Fruit fly (Drosophila melanogaster): ENCODE measurements around the gene aus.
A peak's percentile ranks its signal among the peaks of the same experiment; 100 is the strongest.

The aus gene

dm6 chr3R:21330542-21330941 lies 18.9 kb downstream of the aus start (continued):
- TF ChIP-seq Ets96B (tag; optimal IDR thresholded peaks at IDR 0.05) (peak; percentile 59), CG10631 (GFP tag; optimal IDR thresholded peaks at IDR 0.05) (peak; percentile 46), CG11294 (GFP tag; IDR thresholded peaks at IDR 0.05) (no peak), CG34406 (GFP tag; optimal IDR thresholded peaks at IDR 0.05) (peak; percentile 52), CG6163 (GFP tag; IDR thresholded peaks at IDR 0.05) (peak; percentile 75), Eip78C (GFP tag) (peak; percentile 81), spab (GFP tag; optimal IDR thresholded peaks at IDR 0.05) (peak; percentile 41), pdm3 (GFP tag; optimal IDR thresholded peaks at IDR 0.05) (no peak), acj6 (GFP tag; optimal IDR thresholded peaks at IDR 0.05) (peak; percentile 33), Hr4 (GFP tag; optimal IDR thresholded peaks at IDR 0.05) (peak; percentile 55), CG10669 (GFP tag; optimal IDR thresholded peaks at IDR 0.05) (peak; percentile 52), topi (GFP tag; optimal IDR thresholded peaks at IDR 0.05) (peak; percentile 25), CG1621 (tag; optimal IDR thresholded peaks at IDR 0.05) (peak; percentile 65), svp (GFP tag) (no peak), dsx (GFP tag; optimal IDR thresholded peaks at IDR 0.05; ENCODE audit: poor library complexity, severe bottlenecking) (peak; percentile 63), Eip75B (GFP tag; optimal IDR thresholded peaks at IDR 0.05) (peak; percentile 32), CG3919 (GFP tag; optimal IDR thresholded peaks at IDR 0.05) (no peak), CG8119 (GFP tag; IDR thresholded peaks at IDR 0.05) (peak; percentile 65), net (GFP tag; optimal IDR thresholded peaks at IDR 0.05) (peak; percentile 34), dac (GFP tag; optimal IDR thresholded peaks at IDR 0.05) (no peak), fkh (GFP tag; optimal IDR thresholded peaks at IDR 0.05) (no peak), CG4318 (GFP tag; optimal IDR thresholded peaks at IDR 0.05) (peak; percentile 5)

dm6 chr3R:21319120-21319519 lies 30.3 kb downstream of the aus start:
- TF ChIP-seq CG10631 (GFP tag; optimal IDR thresholded peaks at IDR 0.05) (no peak), CG11902 (GFP tag; optimal IDR thresholded peaks at IDR 0.05) (no peak), CG6792 (GFP tag; optimal IDR thresholded peaks at IDR 0.05) (no peak), Ets96B (tag; optimal IDR thresholded peaks at IDR 0.05) (no peak), CG11762 (GFP tag; optimal IDR thresholded peaks at IDR 0.05; ENCODE audit: insufficient read depth) (no peak), Hr38 (GFP tag; optimal IDR thresholded peaks at IDR 0.05) (no peak), net (GFP tag; optimal IDR thresholded peaks at IDR 0.05) (no peak), CG31627 (GFP tag; optimal IDR thresholded peaks at IDR 0.05) (no peak), Lpt (GFP tag; optimal IDR thresholded peaks at IDR 0.05) (no peak), CG8119 (GFP tag; IDR thresholded peaks at IDR 0.05) (no peak), OdsH (GFP tag; optimal IDR thresholded peaks at IDR 0.05) (no peak), Met (GFP tag; optimal IDR thresholded peaks at IDR 0.05) (no peak), CG6808 (GFP tag; optimal IDR thresholded peaks at IDR 0.05) (peak; percentile 41), ss (GFP tag; optimal IDR thresholded peaks at IDR 0.05) (peak; percentile 24 to 25), CG8632 (GFP tag; optimal IDR thresholded peaks at IDR 0.05) (no peak), Blimp-1 (GFP tag; optimal IDR thresholded peaks at IDR 0.05) (no peak), Eip75B (GFP tag; optimal IDR thresholded peaks at IDR 0.05) (no peak), Eip78C (GFP tag) (peak; percentile 47), Sox14 (GFP tag; optimal IDR thresholded peaks at IDR 0.05) (no peak), CG6163 (GFP tag; IDR thresholded peaks at IDR 0.05) (no peak)

- TF ChIP-seq acj6 (GFP tag; optimal IDR thresholded peaks at IDR 0.05), result peak; percentile 14
- peak; percentile 9 for TF ChIP-seq dsx (GFP tag; optimal IDR thresholded peaks at IDR 0.05; ENCODE audit: poor library complexity, severe bottlenecking)
- no peak for TF ChIP-seq CG15336 (GFP tag; IDR thresholded peaks at IDR 0.05)
- peak; percentile 46 for TF ChIP-seq CG6854 (GFP tag; optimal IDR thresholded peaks at IDR 0.05)
- TF ChIP-seq net (GFP tag; optimal IDR thresholded peaks at IDR 0.05), result peak; percentile 33
- TF ChIP-seq CG6792 (GFP tag; optimal IDR thresholded peaks at IDR 0.05), result no peak
- no peak for TF ChIP-seq achi (GFP tag; optimal IDR thresholded peaks at IDR 0.05)
- no peak for TF ChIP-seq CG4318 (GFP tag; optimal IDR thresholded peaks at IDR 0.05)
- TF ChIP-seq fkh (GFP tag; optimal IDR thresholded peaks at IDR 0.05), result peak; percentile 99
- TF ChIP-seq Lpt (GFP tag; optimal IDR thresholded peaks at IDR 0.05), result peak; percentile 40
- no peak for TF ChIP-seq CG8119 (GFP tag; IDR thresholded peaks at IDR 0.05)
- TF ChIP-seq vri (GFP tag; optimal IDR thresholded peaks at IDR 0.05), result peak; percentile 93
- TF ChIP-seq CG7368 (GFP tag; optimal IDR thresholded peaks at IDR 0.05), result no peak
- no peak for TF ChIP-seq CG11902 (GFP tag; optimal IDR thresholded peaks at IDR 0.05)
- TF ChIP-seq svp (GFP tag), result peak; percentile 78
- TF ChIP-seq CG10631 (GFP tag; optimal IDR thresholded peaks at IDR 0.05), result peak; percentile 33
- peak; percentile 78 for TF ChIP-seq Eip78C (GFP tag)
- no peak for TF ChIP-seq esn (GFP tag; optimal IDR thresholded peaks at IDR 0.05)
- no peak for TF ChIP-seq cyc (GFP tag; optimal IDR thresholded peaks at IDR 0.05)
- no peak for TF ChIP-seq CG10669 (GFP tag; optimal IDR thresholded peaks at IDR 0.05)
- no peak for TF ChIP-seq CG1621 (tag; optimal IDR thresholded peaks at IDR 0.05)
- TF ChIP-seq spab (GFP tag; optimal IDR thresholded peaks at IDR 0.05), result no peak
- no peak for TF ChIP-seq CG8632 (GFP tag; optimal IDR thresholded peaks at IDR 0.05)
- TF ChIP-seq Met (GFP tag; optimal IDR thresholded peaks at IDR 0.05), result no peak
- peak; percentile 13 for TF ChIP-seq CG34406 (GFP tag; optimal IDR thresholded peaks at IDR 0.05)
- TF ChIP-seq fd59A (GFP tag; optimal IDR thresholded peaks at IDR 0.05), result no peak
- TF ChIP-seq ss (GFP tag; optimal IDR thresholded peaks at IDR 0.05), result peak in 1 of 2 experiments; percentile 34
- no peak for TF ChIP-seq salr (GFP tag; optimal IDR thresholded peaks at IDR 0.05)
Measured at dm6 chr3R:21297387-21297956, 51.9 kb downstream of the aus start.

Data from whole organism, prepupa.